Worm (Caenorhabditis elegans): Measurements from ENCODE around the gene npr-9.

DNA sequence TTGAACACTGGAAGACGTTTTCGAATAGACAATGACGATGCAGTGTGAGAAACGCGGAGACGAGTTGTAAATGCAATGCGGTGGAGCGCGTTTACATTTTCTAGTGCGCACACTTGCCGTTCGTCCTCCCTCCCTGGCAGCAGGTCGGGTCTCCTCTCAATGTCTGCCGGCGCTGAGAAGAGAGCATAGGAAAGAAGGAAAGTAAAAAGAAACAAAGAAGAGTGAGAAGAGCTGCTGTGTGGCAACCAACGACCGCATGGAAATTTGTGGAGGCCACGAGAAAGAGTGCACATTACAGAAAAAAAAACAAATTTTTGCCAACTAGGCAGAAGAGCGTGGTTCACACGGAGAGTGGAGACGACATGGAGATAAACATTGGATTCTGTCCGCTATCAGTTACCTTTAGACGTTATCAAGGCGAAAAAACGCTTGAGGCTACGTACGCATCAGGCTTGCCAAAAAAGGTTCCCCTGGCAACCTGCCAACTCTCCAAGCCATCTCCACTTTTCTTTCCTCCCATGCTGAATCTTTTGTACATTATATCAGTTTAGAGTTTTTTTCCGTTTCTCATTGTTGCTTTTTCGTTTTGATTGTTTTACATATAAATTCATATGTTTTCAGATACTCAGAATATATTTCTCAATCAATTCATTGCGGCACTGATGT, 29.7 kb upstream of the npr-9 start, which contains the start of the genes snrp-40.1 and F08G12.3:
- TF ChIP-seq nhr-77 (tag; optimal IDR thresholded peaks at IDR 0.05) (no peak), nhr-10 (tag; optimal IDR thresholded peaks at IDR 0.05) (no peak)

Data from whole organism, L2 larva.